Worm (Caenorhabditis elegans): Measurements from ENCODE around the gene cyp-13A12.

cyp-13A12 gene

ce11 chrIII:13061136-13061535 lies 36.8 kb downstream of the cyp-13A12 start (continued):
- TF ChIP-seq F23B12.7 (tag; optimal IDR thresholded peaks at IDR 0.05; ENCODE audit: insufficient read depth) (no peak), nhr-80 (tag; optimal IDR thresholded peaks at IDR 0.05) (peak; percentile 31), mel-28 (tag; optimal IDR thresholded peaks at IDR 0.05; ENCODE audit: borderline replicate concordance) (no peak), attf-5 (GFP tag; optimal IDR thresholded peaks at IDR 0.05) (peak; percentile 79), unc-62 (GFP tag; optimal IDR thresholded peaks at IDR 0.05) (peak; percentile 63), B0336.3 (GFP tag; IDR thresholded peaks at IDR 0.05) (peak; percentile 67), Y56A3A.18 (GFP tag; IDR thresholded peaks at IDR 0.05) (no peak), nhr-27 (tag; optimal IDR thresholded peaks at IDR 0.05) (no peak), atf-7 (tag; optimal IDR thresholded peaks at IDR 0.05) (peak; percentile 62), gei-17 (GFP tag; optimal IDR thresholded peaks at IDR 0.05) (peak; percentile 37), somi-1 (GFP tag; optimal IDR thresholded peaks at IDR 0.05) (peak; percentile 52), dox-1 (GFP tag; IDR thresholded peaks at IDR 0.05) (no peak), ceh-58 (GFP tag; IDR thresholded peaks at IDR 0.05) (no peak), aptf-2 (GFP tag; conservative IDR thresholded peaks at IDR 0.05) (no peak), xnd-1 (tag; optimal IDR thresholded peaks at IDR 0.05) (no peak), Y95B8A.8 (GFP tag; IDR thresholded peaks at IDR 0.05) (peak; percentile 41; the same call in 1 of the 2 replicates), cebp-2 (GFP tag; IDR thresholded peaks at IDR 0.05) (no peak), ama-1 (optimal IDR thresholded peaks at IDR 0.05) (peak; percentile 92), ama-1 (GFP tag; optimal IDR thresholded peaks at IDR 0.05) (no peak), egl-44 (GFP tag; IDR thresholded peaks at IDR 0.05) (peak; percentile 36; the same call in 1 of the 2 replicates), dpl-1 (GFP tag; optimal IDR thresholded peaks at IDR 0.05) (no peak), rec-8 (tag; optimal IDR thresholded peaks at IDR 0.05) (no peak), K12H6.12 (tag; optimal IDR thresholded peaks at IDR 0.05) (peak; percentile 65), akir-1 (GFP tag; optimal IDR thresholded peaks at IDR 0.05) (no peak), rcor-1 (GFP tag; IDR thresholded peaks at IDR 0.05) (peak; percentile 46; the same call in 1 of the 2 replicates), hmg-20 (GFP tag; IDR thresholded peaks at IDR 0.05) (no peak), pha-4 (tag; optimal IDR thresholded peaks at IDR 0.05) (peak; percentile 72), lir-1 (GFP tag; conservative IDR thresholded peaks at IDR 0.05) (peak; percentile 72), egl-18 (GFP tag; IDR thresholded peaks at IDR 0.05) (0 out of 2 replicates have a peak, but pooled peaks have one; percentile 55), efl-1 (GFP tag; optimal IDR thresholded peaks at IDR 0.05) (no peak), ceh-27 (GFP tag; optimal IDR thresholded peaks at IDR 0.05) (peak; percentile 87), ZK185.1 (tag; optimal IDR thresholded peaks at IDR 0.05; ENCODE audit: poor library complexity, severe bottlenecking) (peak; percentile 9), Y53F4B.3 (GFP tag; IDR thresholded peaks at IDR 0.05) (no peak), lin-40 (tag; optimal IDR thresholded peaks at IDR 0.05) (peak; percentile 90), mcd-1 (GFP tag; IDR thresholded peaks at IDR 0.05) (peak; percentile 53), tlf-1 (GFP tag; optimal IDR thresholded peaks at IDR 0.05) (peak; percentile 65), snpc-1.3 (tag; optimal IDR thresholded peaks at IDR 0.05; ENCODE audit: insufficient read depth) (no peak), ztf-28 (GFP tag; IDR thresholded peaks at IDR 0.05) (no peak), K11D2.4 (GFP tag; IDR thresholded peaks at IDR 0.05) (peak; percentile 72), hsf-1 (GFP tag; IDR thresholded peaks at IDR 0.05) (0 out of 2 replicates have a peak, but pooled peaks have one; percentile 44), ekl-4 (GFP tag; IDR thresholded peaks at IDR 0.05) (peak; percentile 68), madf-3 (GFP tag; IDR thresholded peaks at IDR 0.05) (peak; percentile 77; the same call in 1 of the 2 replicates), tbp1 (GFP tag; optimal IDR thresholded peaks at IDR 0.05) (peak; percentile 51), lin-54 (GFP tag; optimal IDR thresholded peaks at IDR 0.05) (peak; percentile 45), ztf-18 (tag; optimal IDR thresholded peaks at IDR 0.05) (no peak), hlh-26 (GFP tag; conservative IDR thresholded peaks at IDR 0.05) (no peak), lin-35 (GFP tag; optimal IDR thresholded peaks at IDR 0.05) (peak in 1 of 3 experiments; percentile 55), let-526 (GFP tag; IDR thresholded peaks at IDR 0.05) (peak; percentile 47)
